Fruit fly (Drosophila melanogaster) whole organism, embryonic: ENCODE data around the gene mRpL48.
A peak's percentile ranks its signal among the peaks of the same experiment; 100 is the strongest.

Experiments
- Antp ChIP-seq: fragments of 200-800 bp; sonication (Bioruptor generic); optimal IDR thresholded peaks from 3 replicates; lab custom pipeline; 2016; ENCODE audit warnings: missing biosample characterization, missing genetic modification characterization
- B-H1 ChIP-seq: fragments of 200-800 bp; sonication (Bioruptor generic); IDR thresholded peaks from 3 replicates; pipeline ENCODE4 v1.3.6; 2022; ENCODE audit warnings: missing biosample characterization, missing genetic modification characterization
- Bdp1 ChIP-seq: fragments of 200-800 bp; sonication (Bioruptor generic); optimal IDR thresholded peaks from 3 replicates; lab custom pipeline; 2016; ENCODE audit warnings: missing biosample characterization, missing genetic modification characterization
- C15 ChIP-seq: fragments of 200-800 bp; sonication (Bioruptor generic); IDR thresholded peaks from 3 replicates; pipeline ENCODE4 v1.3.6; 2022; ENCODE audit warnings: missing biosample characterization, missing genetic modification characterization
- CG10274 ChIP-seq: fragments of 200-800 bp; sonication (Bioruptor generic); optimal IDR thresholded peaks from 3 replicates; lab custom pipeline; 2017; ENCODE audit warnings: missing biosample characterization, mild to moderate bottlenecking, missing genetic modification characterization
- CG10431 ChIP-seq: fragments of 200-800 bp; sonication (Bioruptor generic); optimal IDR thresholded peaks from 3 replicates; lab custom pipeline; 2018; ENCODE audit warnings: missing biosample characterization, mild to moderate bottlenecking, missing genetic modification characterization
- CG10543 ChIP-seq: fragments of 200-800 bp; sonication (Bioruptor generic); optimal IDR thresholded peaks from 3 replicates; lab custom pipeline; 2017; ENCODE audit warnings: missing biosample characterization, mild to moderate bottlenecking, missing genetic modification characterization, moderate library complexity
- CG11093 ChIP-seq: fragments of 200-800 bp; sonication (Bioruptor generic); IDR thresholded peaks from 3 replicates; pipeline ENCODE4 v1.3.6; 2022; ENCODE audit warnings: missing biosample characterization, missing genetic modification characterization
- CG13624 ChIP-seq: fragments of 200-800 bp; sonication (Bioruptor generic); optimal IDR thresholded peaks from 2 replicates; lab custom pipeline; 2016; ENCODE audit warnings: missing biosample characterization, missing genetic modification characterization
- CG14014 ChIP-seq: fragments of 200-800 bp; sonication (Bioruptor generic); IDR thresholded peaks from 2 replicates; pipeline ENCODE4 v1.3.6; 2022; ENCODE audit warnings: missing biosample characterization, missing genetic modification characterization
- CG14667 ChIP-seq: fragments of 200-800 bp; sonication (Bioruptor generic); IDR thresholded peaks from 2 replicates; pipeline ENCODE4 v1.3.6; 2022; ENCODE audit warnings: missing biosample characterization, missing genetic modification characterization
- CG14965 ChIP-seq: fragments of 200-800 bp; sonication (Bioruptor generic); optimal IDR thresholded peaks from 2 replicates; lab custom pipeline; 2016; ENCODE audit warnings: missing biosample characterization, missing genetic modification characterization, borderline replicate concordance
- CG15601 ChIP-seq: fragments of 200-800 bp; sonication (Bioruptor generic); optimal IDR thresholded peaks from 3 replicates; lab custom pipeline; 2019; ENCODE audit warnings: missing biosample characterization, mild to moderate bottlenecking, missing genetic modification characterization, moderate library complexity
- CG15696 ChIP-seq: fragments of 200-800 bp; sonication (Bioruptor generic); optimal IDR thresholded peaks from 2 replicates; lab custom pipeline; 2019; ENCODE audit warnings: missing biosample characterization, mild to moderate bottlenecking, missing genetic modification characterization, moderate library complexity
- CG18476 ChIP-seq: fragments of 200-800 bp; sonication (Bioruptor generic); optimal IDR thresholded peaks from 2 replicates; lab custom pipeline; 2016; ENCODE audit warnings: missing biosample characterization, mild to moderate bottlenecking, missing genetic modification characterization
- CG18599 ChIP-seq: fragments of 200-800 bp; sonication (Bioruptor generic); optimal IDR thresholded peaks from 3 replicates; lab custom pipeline; 2017; ENCODE audit warnings: missing biosample characterization, missing genetic modification characterization, mild to moderate bottlenecking, moderate library complexity, missing genetic modification reagents
- CG30403 ChIP-seq: fragments of 200-800 bp; sonication (Bioruptor generic); optimal IDR thresholded peaks from 3 replicates; lab custom pipeline; 2016; ENCODE audit warnings: missing biosample characterization, missing genetic modification characterization
- CG3065 ChIP-seq: fragments of 200-800 bp; sonication (Bioruptor generic); optimal IDR thresholded peaks from 2 replicates; lab custom pipeline; 2016; ENCODE audit warnings: missing biosample characterization, missing genetic modification characterization
- CG32767 ChIP-seq: fragments of 200-800 bp; sonication (Bioruptor generic); IDR thresholded peaks from 2 replicates; pipeline ENCODE4 v1.3.6; 2022; ENCODE audit warnings: missing biosample characterization, missing genetic modification characterization
- CG3407 ChIP-seq: fragments of 200-800 bp; sonication (Bioruptor generic); optimal IDR thresholded peaks from 2 replicates; lab custom pipeline; 2018; ENCODE audit warnings: missing biosample characterization, mild to moderate bottlenecking, missing genetic modification characterization
- CG3838 ChIP-seq: fragments of 200-800 bp; sonication (Bioruptor generic); optimal IDR thresholded peaks from 3 replicates; lab custom pipeline; 2016; ENCODE audit warnings: missing biosample characterization, missing genetic modification characterization
- CG4282 ChIP-seq: fragments of 200-800 bp; sonication (Bioruptor generic); optimal IDR thresholded peaks from 2 replicates; lab custom pipeline; 2016; ENCODE audit warnings: missing biosample characterization, missing genetic modification characterization
- CG7839 ChIP-seq: fragments of 200-800 bp; sonication (Bioruptor generic); optimal IDR thresholded peaks from 3 replicates; lab custom pipeline; 2018; ENCODE audit warnings: missing biosample characterization, mild to moderate bottlenecking, missing genetic modification characterization, moderate library complexity
- CG7963 ChIP-seq: fragments of 200-800 bp; sonication (Bioruptor generic); IDR thresholded peaks from 3 replicates; pipeline ENCODE4 v1.3.6; 2022; ENCODE audit warnings: missing biosample characterization, missing genetic modification characterization; ENCODE audit not compliant: partially characterized antibody
- CG9437 ChIP-seq: fragments of 200-800 bp; sonication (Bioruptor generic); optimal IDR thresholded peaks from 2 replicates; lab custom pipeline; 2018; ENCODE audit warnings: missing biosample characterization, mild to moderate bottlenecking, missing genetic modification characterization
- CG9876 ChIP-seq: fragments of 200-800 bp; sonication (Bioruptor generic); optimal IDR thresholded peaks from 2 replicates; lab custom pipeline; 2016; ENCODE audit warnings: missing biosample characterization, missing genetic modification characterization
- Dad ChIP-seq: fragments of 200-800 bp; sonication (Bioruptor generic); optimal IDR thresholded peaks from 3 replicates; lab custom pipeline; 2016; ENCODE audit warnings: missing biosample characterization, missing genetic modification characterization
- Dip3 ChIP-seq: fragments of 200-800 bp; sonication (Bioruptor generic); optimal IDR thresholded peaks from 3 replicates; lab custom pipeline; 2016; ENCODE audit warnings: missing biosample characterization, missing genetic modification characterization
- Dref ChIP-seq: fragments of 200-800 bp; sonication (Bioruptor generic); IDR thresholded peaks from 2 replicates; pipeline ENCODE4 v1.3.6; 2022; ENCODE audit warnings: missing biosample characterization, missing genetic modification characterization
- MTF-1 ChIP-seq: fragments of 200-800 bp; sonication (Bioruptor generic); optimal IDR thresholded peaks from 2 replicates; lab custom pipeline; 2018; ENCODE audit warnings: missing biosample characterization, mild to moderate bottlenecking, missing genetic modification characterization, borderline replicate concordance
- Med ChIP-seq: fragments of 200-800 bp; sonication (Bioruptor generic); peaks from one replicate; lab custom pipeline; 2016; ENCODE audit warnings: missing biosample characterization, missing genetic modification characterization, mild to moderate bottlenecking, inconsistent platforms, moderate library complexity
- NFAT ChIP-seq: fragments of 200-800 bp; sonication (Bioruptor generic); IDR thresholded peaks from 2 replicates; pipeline ENCODE4 v1.3.6; 2022; ENCODE audit warnings: missing biosample characterization, missing genetic modification characterization
- Xrp1 ChIP-seq: fragments of 200-800 bp; sonication (Bioruptor generic); IDR thresholded peaks from 2 replicates; pipeline ENCODE4 v1.3.6; 2022; ENCODE audit warnings: missing biosample characterization, missing genetic modification characterization
- dmrt99B ChIP-seq: fragments of 200-800 bp; sonication (Bioruptor generic); optimal IDR thresholded peaks from 2 replicates; lab custom pipeline; 2018; ENCODE audit warnings: missing biosample characterization, mild to moderate bottlenecking, missing genetic modification characterization, moderate library complexity
- emc ChIP-seq: fragments of 200-800 bp; sonication (Bioruptor generic); optimal IDR thresholded peaks from 2 replicates; lab custom pipeline; 2016; ENCODE audit warnings: missing biosample characterization, missing genetic modification characterization
- exex ChIP-seq: fragments of 200-800 bp; sonication (Bioruptor generic); optimal IDR thresholded peaks from 4 replicates; lab custom pipeline; 2018; ENCODE audit warnings: missing biosample characterization, mild to moderate bottlenecking, missing genetic modification characterization, moderate library complexity
- ftz-f1 ChIP-seq: fragments of 200-800 bp; sonication (Bioruptor generic); optimal IDR thresholded peaks from 2 replicates; lab custom pipeline; 2016; ENCODE audit warnings: missing biosample characterization, missing genetic modification characterization
- gce ChIP-seq: fragments of 200-800 bp; sonication (Bioruptor generic); IDR thresholded peaks from 3 replicates; pipeline ENCODE4 v1.3.6; 2022; ENCODE audit warnings: missing biosample characterization, missing genetic modification characterization
- gcm ChIP-seq: fragments of 200-800 bp; sonication (Bioruptor generic); optimal IDR thresholded peaks from 2 replicates; lab custom pipeline; 2019; ENCODE audit warnings: missing biosample characterization, mild to moderate bottlenecking, missing genetic modification characterization, moderate library complexity
- ind ChIP-seq: fragments of 200-800 bp; sonication (Bioruptor generic); optimal IDR thresholded peaks from 3 replicates; lab custom pipeline; 2016; ENCODE audit warnings: missing biosample characterization, missing genetic modification characterization
- ken ChIP-seq: fragments of 200-800 bp; sonication (Bioruptor generic); IDR thresholded peaks from 3 replicates; pipeline ENCODE4 v1.3.6; 2022; ENCODE audit warnings: missing biosample characterization, missing genetic modification characterization
- kni ChIP-seq: fragments of 200-800 bp; sonication (Bioruptor generic); optimal IDR thresholded peaks from 3 replicates; lab custom pipeline; 2017; ENCODE audit warnings: mild to moderate bottlenecking, missing biosample characterization, missing genetic modification reagents, missing genetic modification characterization
- lab ChIP-seq: fragments of 200-800 bp; sonication (Bioruptor generic); optimal IDR thresholded peaks from 3 replicates; lab custom pipeline; 2017; ENCODE audit warnings: missing biosample characterization, missing genetic modification characterization, mild to moderate bottlenecking, moderate library complexity, missing genetic modification reagents
- luna ChIP-seq: fragments of 200-800 bp; sonication (Bioruptor generic); optimal IDR thresholded peaks from 2 replicates; lab custom pipeline; 2016; ENCODE audit warnings: missing biosample characterization, missing genetic modification characterization
- scrt ChIP-seq: fragments of 200-800 bp; sonication (Bioruptor generic); optimal IDR thresholded peaks from 2 replicates; lab custom pipeline; 2018; ENCODE audit warnings: missing biosample characterization, mild to moderate bottlenecking, missing genetic modification characterization, moderate library complexity
- sim ChIP-seq: fragments of 200-800 bp; sonication (Bioruptor generic); IDR thresholded peaks from 2 replicates; pipeline ENCODE4 v1.3.6; 2022; ENCODE audit warnings: missing biosample characterization, missing genetic modification characterization
- slou ChIP-seq: fragments of 200-800 bp; sonication (Bioruptor generic); optimal IDR thresholded peaks from 3 replicates; lab custom pipeline; 2016; ENCODE audit warnings: missing biosample characterization, missing genetic modification characterization
- sug ChIP-seq: fragments of 200-800 bp; optimal IDR thresholded peaks from 2 replicates; lab custom pipeline; 2019; ENCODE audit warnings: missing biosample characterization, mild to moderate bottlenecking, missing genetic modification characterization, moderate library complexity
- tx ChIP-seq: fragments of 200-800 bp; sonication (Bioruptor generic); optimal IDR thresholded peaks from 2 replicates; lab custom pipeline; 2016; ENCODE audit warnings: missing biosample characterization, missing genetic modification characterization
- zfh1 ChIP-seq: fragments of 200-800 bp; sonication (Bioruptor generic); IDR thresholded peaks from 3 replicates; pipeline ENCODE4 v1.3.6; 2022; ENCODE audit warnings: missing biosample characterization, missing genetic modification characterization

mRpL48 gene

DNA sequence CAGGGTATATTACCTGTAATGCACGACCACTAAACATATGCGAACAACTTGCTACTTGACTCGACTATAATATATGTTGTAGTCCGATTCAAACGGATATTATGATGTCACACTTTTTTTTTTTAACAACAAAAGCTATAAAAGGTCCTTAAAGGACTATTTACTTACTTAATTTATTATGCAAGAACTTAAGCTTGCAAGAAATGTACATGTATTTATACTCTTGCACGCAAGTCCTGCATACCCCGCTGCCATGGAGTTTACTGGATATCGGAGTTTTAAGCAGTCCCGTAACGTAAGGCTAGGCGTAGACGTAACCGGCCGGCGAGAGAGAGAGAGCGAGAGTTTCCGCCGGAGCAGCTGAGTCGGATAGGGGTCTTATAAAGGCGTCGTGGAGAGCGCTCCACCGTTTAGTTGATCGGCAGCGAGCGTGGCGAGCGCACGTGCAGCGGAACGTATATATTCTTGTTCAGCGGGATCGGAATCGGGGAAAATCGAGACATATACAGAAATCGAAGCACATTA is 26.9 kb downstream of the mRpL48 start (continued):
- TF ChIP-seq zfh1 (peak; percentile 82), ind (GFP tag; lab: Kevin White, UChicago) (peak; percentile 90), MTF-1 (GFP tag; lab: Kevin White, UChicago) (peak; percentile 16), slou (peak; percentile 74), B-H1 (GFP tag; lab: Robert Waterston, UW) (peak; percentile 66), sug (no peak), CG3838 (GFP tag; lab: Kevin White, UChicago) (peak; percentile 78), CG13624 (GFP tag; lab: Kevin White, UChicago) (peak; percentile 87), CG14014 (GFP tag; lab: Robert Waterston, UW) (peak; percentile 74), CG7963 (GFP tag; lab: Robert Waterston, UW) (peak; percentile 9; the same call in 1 of the 3 replicates), exex (tag; lab: Kevin White, UChicago) (peak; percentile 21), CG7839 (tag; lab: Kevin White, UChicago) (peak; percentile 78), CG32767 (GFP tag; lab: Robert Waterston, UW) (peak; percentile 83; the same call in 1 of the 2 replicates), Med (GFP tag; lab: Kevin White, UChicago) (peak; percentile 98), sim (GFP tag; lab: Robert Waterston, UW) (peak; percentile 60), CG10431 (GFP tag; lab: Kevin White, UChicago) (no peak), CG18476 (GFP tag; lab: Kevin White, UChicago) (peak; percentile 79), Dip3 (GFP tag; lab: Kevin White, UChicago) (peak; percentile 90), ken (GFP tag; lab: Robert Waterston, UW) (peak; percentile 82; the same call in 2 of the 3 replicates), CG14965 (GFP tag; lab: Kevin White, UChicago) (peak; percentile 20), CG14667 (GFP tag; lab: Robert Waterston, UW) (peak; percentile 85), NFAT (0 out of 2 replicates have a peak, but pooled peaks have one; percentile 34), CG3065 (peak; percentile 53), CG18599 (GFP tag; lab: Kevin White, UChicago) (peak; percentile 87), Antp (peak; percentile 90), CG10274 (GFP tag; lab: Kevin White, UChicago) (peak; percentile 73), CG3407 (GFP tag; lab: Kevin White, UChicago) (peak; percentile 78), CG11093 (peak; percentile 88), lab (peak; percentile 88), CG15601 (tag; lab: Kevin White, UChicago) (peak; percentile 69), Dad (peak; percentile 80), CG9876 (peak; percentile 84), CG30403 (GFP tag; lab: Kevin White, UChicago) (peak; percentile 95), CG9437 (peak; percentile 99), tx (GFP tag; lab: Kevin White, UChicago) (peak; percentile 86), scrt (GFP tag; lab: Kevin White, UChicago) (peak; percentile 67), Bdp1 (GFP tag; lab: Kevin White, UChicago) (peak; percentile 77), kni (GFP tag; lab: Kevin White, UChicago) (no peak), Dref (GFP tag; lab: Robert Waterston, UW) (no peak), CG10543 (GFP tag; lab: Kevin White, UChicago) (peak; percentile 27), gcm (GFP tag; lab: Kevin White, UChicago) (peak; percentile 81), gce (GFP tag; lab: Robert Waterston, UW) (peak; percentile 59), C15 (GFP tag; lab: Robert Waterston, UW) (no peak), CG4282 (GFP tag; lab: Kevin White, UChicago) (peak; percentile 29), Xrp1 (peak; percentile 89), luna (peak; percentile 47), CG15696 (peak; percentile 57), dmrt99B (peak; percentile 94), emc (peak; percentile 27), ftz-f1 (peak; percentile 70)
